Worm (Caenorhabditis elegans) whole organism, L2 larva: Measurements from ENCODE around the gene T05A8.6.

Experiments
- C34F6.9 ChIP-seq: fragments of 150-350 bp; optimal IDR thresholded peaks from 2 replicates; lab custom pipeline; 2014; ENCODE audit warnings: missing biosample characterization, missing genetic modification characterization
- F13H6.1 ChIP-seq: sonication (generic microtip); optimal IDR thresholded peaks from 2 replicates; lab custom pipeline; 2016; ENCODE audit warnings: missing genetic modification characterization, missing compliant biosample characterization
- Y55F3AM.14 ChIP-seq: fragments of 200-800 bp; sonication (Bioruptor generic); optimal IDR thresholded peaks from 2 replicates; lab custom pipeline; 2018; ENCODE audit warnings: mild to moderate bottlenecking, missing genetic modification characterization, missing compliant biosample characterization
- ZK546.5 ChIP-seq: sonication (generic microtip); optimal IDR thresholded peaks from 2 replicates; lab custom pipeline; 2017; ENCODE audit warnings: missing biosample characterization, missing genetic modification characterization
- alr-1 ChIP-seq: fragments of 150-350 bp; optimal IDR thresholded peaks from 2 replicates; lab custom pipeline; 2014; ENCODE audit warnings: missing biosample characterization, missing genetic modification characterization
- aly-2 ChIP-seq: fragments of 150-350 bp; optimal IDR thresholded peaks from 2 replicates; lab custom pipeline; 2014; ENCODE audit warnings: missing biosample characterization, missing genetic modification characterization
- ama-1 ChIP-seq: fragments of 150-350 bp; optimal IDR thresholded peaks from 2 replicates; lab custom pipeline; 2018; ENCODE audit warnings: inconsistent platforms
- blmp-1 ChIP-seq: sonication (generic microtip); optimal IDR thresholded peaks from 2 replicates; lab custom pipeline; 2017; ENCODE audit warnings: missing genetic modification characterization, mild to moderate bottlenecking, missing compliant biosample characterization, antibody characterized with exemption, moderate library complexity; ENCODE audit not compliant: insufficient read depth
- ceh-16 ChIP-seq: fragments of 150-350 bp; optimal IDR thresholded peaks from 2 replicates; lab custom pipeline; 2014; ENCODE audit warnings: missing biosample characterization, missing genetic modification characterization
- ceh-82 ChIP-seq: fragments of 150-350 bp; optimal IDR thresholded peaks from 2 replicates; lab custom pipeline; 2014; ENCODE audit warnings: missing biosample characterization, missing genetic modification characterization
- dmd-4 ChIP-seq: sonication (generic microtip); optimal IDR thresholded peaks from 2 replicates; lab custom pipeline; 2017; ENCODE audit warnings: missing biosample characterization, missing genetic modification characterization
- egl-27 ChIP-seq: sonication (generic microtip); optimal IDR thresholded peaks from 3 replicates; lab custom pipeline; 2017; ENCODE audit warnings: missing biosample characterization, missing genetic modification reagents, missing genetic modification characterization
- elt-1 ChIP-seq: fragments of 150-350 bp; optimal IDR thresholded peaks from 2 replicates; lab custom pipeline; 2014; ENCODE audit warnings: missing biosample characterization, missing genetic modification characterization
- elt-3 ChIP-seq: sonication (generic microtip); optimal IDR thresholded peaks from 2 replicates; lab custom pipeline; 2017; ENCODE audit warnings: missing biosample characterization, missing genetic modification characterization
- gmeb-1 ChIP-seq: fragments of 150-350 bp; optimal IDR thresholded peaks from 2 replicates; lab custom pipeline; 2014; ENCODE audit warnings: missing biosample characterization, missing genetic modification characterization
- lin-11 ChIP-seq: fragments of 150-350 bp; sonication (generic microtip); optimal IDR thresholded peaks from 2 replicates; lab custom pipeline; 2014; ENCODE audit warnings: missing biosample characterization, missing genetic modification characterization, inconsistent platforms, mixed read lengths
- lin-39 ChIP-seq: fragments of 150-350 bp; optimal IDR thresholded peaks from 2 replicates; lab custom pipeline; 2014; ENCODE audit warnings: missing biosample characterization, missing genetic modification reagents, missing genetic modification characterization
- lsy-2 ChIP-seq, 2 experiments: fragments of 150-350 bp in 1 of 2; sonication (generic microtip) in 1 of 2; optimal IDR thresholded peaks; 2 replicates each; lab custom pipeline; 2014 to 2017; ENCODE audit warnings: missing biosample characterization in 2 of 2, missing genetic modification characterization in 2 of 2
- mab-5 ChIP-seq: fragments of 150-350 bp; optimal IDR thresholded peaks from 2 replicates; lab custom pipeline; 2014; ENCODE audit warnings: missing biosample characterization, missing genetic modification characterization
- mbf-1 ChIP-seq: sonication (generic microtip); optimal IDR thresholded peaks from 2 replicates; lab custom pipeline; 2017; ENCODE audit warnings: missing biosample characterization, missing genetic modification characterization
- mdl-1 ChIP-seq, 2 experiments: fragments of 150-350 bp in 1 of 2; sonication (generic microtip) in 1 of 2; optimal IDR thresholded peaks; 2 replicates each; lab custom pipeline; 2017; ENCODE audit warnings: missing biosample characterization in 2 of 2, missing genetic modification characterization in 2 of 2
- nhr-10 ChIP-seq: sonication (generic microtip); optimal IDR thresholded peaks from 2 replicates; lab custom pipeline; 2017; ENCODE audit warnings: missing biosample characterization, missing genetic modification characterization
- nhr-11 ChIP-seq: fragments of 150-350 bp; optimal IDR thresholded peaks from 2 replicates; lab custom pipeline; 2014; ENCODE audit warnings: missing biosample characterization, missing genetic modification characterization
- nhr-12 ChIP-seq: fragments of 150-350 bp; optimal IDR thresholded peaks from 2 replicates; lab custom pipeline; 2014; ENCODE audit warnings: missing biosample characterization, missing genetic modification characterization
- nhr-129 ChIP-seq: fragments of 150-350 bp; optimal IDR thresholded peaks from 2 replicates; lab custom pipeline; 2014; ENCODE audit warnings: missing biosample characterization, missing genetic modification characterization
- nhr-21 ChIP-seq: fragments of 150-350 bp; optimal IDR thresholded peaks from 2 replicates; lab custom pipeline; 2014; ENCODE audit warnings: missing biosample characterization, missing genetic modification characterization
- nhr-23 ChIP-seq: fragments of 150-350 bp; optimal IDR thresholded peaks from 2 replicates; lab custom pipeline; 2014; ENCODE audit warnings: missing biosample characterization, missing genetic modification reagents, missing genetic modification characterization
- nhr-237 ChIP-seq: fragments of 150-350 bp; optimal IDR thresholded peaks from 2 replicates; lab custom pipeline; 2014; ENCODE audit warnings: missing biosample characterization, missing genetic modification characterization
- nhr-25 ChIP-seq: fragments of 150-350 bp; sonication (generic microtip); optimal IDR thresholded peaks from 3 replicates; lab custom pipeline; 2014; ENCODE audit warnings: missing biosample characterization, missing genetic modification characterization
- nhr-77 ChIP-seq: fragments of 150-350 bp; optimal IDR thresholded peaks from 2 replicates; lab custom pipeline; 2014; ENCODE audit warnings: missing biosample characterization, missing genetic modification characterization
- peb-1 ChIP-seq: fragments of 150-350 bp; optimal IDR thresholded peaks from 2 replicates; lab custom pipeline; 2014; ENCODE audit warnings: missing biosample characterization, missing genetic modification characterization
- sem-4 ChIP-seq: fragments of 150-350 bp; optimal IDR thresholded peaks from 2 replicates; lab custom pipeline; 2014; ENCODE audit warnings: missing biosample characterization, missing genetic modification reagents, missing genetic modification characterization
- skn-1 ChIP-seq: sonication (generic microtip); optimal IDR thresholded peaks from 2 replicates; lab custom pipeline; 2017; ENCODE audit warnings: missing biosample characterization, missing genetic modification characterization
- sma-9 ChIP-seq, 2 experiments: fragments of 150-350 bp in 1 of 2; sonication (generic microtip) in 1 of 2; optimal IDR thresholded peaks; 2 replicates each; lab custom pipeline; 2014 to 2016; ENCODE audit warnings: missing genetic modification characterization in 2 of 2, mild to moderate bottlenecking in 1 of 2, missing biosample characterization in 1 of 2, missing compliant biosample characterization in 1 of 2, missing genetic modification reagents in 1 of 2, moderate library complexity in 1 of 2
- snpc-4 ChIP-seq: fragments of 150-350 bp; optimal IDR thresholded peaks from 2 replicates; lab custom pipeline; 2014; ENCODE audit warnings: missing biosample characterization, missing genetic modification characterization
- unc-39 ChIP-seq: fragments of 150-350 bp; optimal IDR thresholded peaks from 2 replicates; lab custom pipeline; 2014; ENCODE audit warnings: missing biosample characterization, missing genetic modification characterization
- unc-55 ChIP-seq: fragments of 150-350 bp; sonication (generic microtip); optimal IDR thresholded peaks from 3 replicates; lab custom pipeline; 2014; ENCODE audit warnings: missing biosample characterization, missing genetic modification reagents, missing genetic modification characterization
- unc-62 ChIP-seq: fragments of 150-350 bp; optimal IDR thresholded peaks from 2 replicates; lab custom pipeline; 2014; ENCODE audit warnings: missing biosample characterization, missing genetic modification reagents, missing genetic modification characterization
- zag-1 ChIP-seq: fragments of 150-350 bp; optimal IDR thresholded peaks from 2 replicates; lab custom pipeline; 2014; ENCODE audit warnings: missing biosample characterization, missing genetic modification characterization
- ztf-1 ChIP-seq: fragments of 200-800 bp; sonication (Bioruptor generic); conservative IDR thresholded peaks from 2 replicates; pipeline ENCODE4 v1.3.6; 2022; ENCODE audit warnings: missing genetic modification characterization, missing compliant biosample characterization

Gene T05A8.6

DNA sequence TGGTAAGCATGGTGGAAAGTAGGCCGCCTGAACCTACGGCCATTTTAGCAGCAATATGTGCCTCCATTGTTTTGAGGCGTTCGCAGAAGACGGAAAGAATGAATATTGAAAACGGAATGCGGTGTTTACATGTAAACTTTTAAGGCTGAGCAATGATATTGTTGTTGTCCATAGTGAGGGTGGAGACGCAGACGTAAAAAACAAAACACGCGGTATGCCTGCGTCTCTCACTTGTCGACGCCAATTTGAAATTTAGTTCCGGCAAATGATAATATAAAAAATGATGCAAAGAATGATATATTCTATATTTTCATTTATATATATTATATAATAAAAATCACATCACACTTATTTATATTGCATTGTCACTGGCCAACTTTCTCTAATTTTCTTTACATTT is 31.6 kb downstream of the T05A8.6 start, which contains the start of gene Y47G7B.2:
Gene Y47G7B.2 (minus strand): TSS at position 143 of the 400 bp plus-strand sequence.
- TF ChIP-seq sma-9 (GFP tag; optimal IDR thresholded peaks at IDR 0.05; lab: Kevin White, UChicago) (peak; percentile 37), sma-9 (tag; optimal IDR thresholded peaks at IDR 0.05; lab: Kevin White, UChicago) (no peak), ZK546.5 (tag; lab: Kevin White, UChicago) (no peak), nhr-10 (tag; lab: Kevin White, UChicago) (no peak), ama-1 (no peak), nhr-129 (tag; lab: Kevin White, UChicago) (peak; percentile 45), sem-4 (tag; lab: Kevin White, UChicago) (no peak), C34F6.9 (tag; lab: Kevin White, UChicago) (peak; percentile 13), ceh-82 (tag; lab: Kevin White, UChicago) (no peak), unc-55 (GFP tag; lab: Kevin White, UChicago) (peak; percentile 48)

- no peak for TF ChIP-seq nhr-11 (tag; lab: Kevin White, UChicago)
- TF ChIP-seq ama-1 = no peak
- TF ChIP-seq unc-55 (GFP tag; lab: Kevin White, UChicago) = no peak
- TF ChIP-seq egl-27 (tag; lab: Kevin White, UChicago) = no peak
- no peak for TF ChIP-seq nhr-237 (tag; lab: Kevin White, UChicago)
- no peak for TF ChIP-seq elt-3 (tag; lab: Kevin White, UChicago)
- TF ChIP-seq blmp-1 (tag; lab: Kevin White, UChicago) = no peak
- no peak for TF ChIP-seq lin-11 (tag; lab: Kevin White, UChicago)
- no peak for TF ChIP-seq skn-1 (tag; lab: Kevin White, UChicago)
- no peak for TF ChIP-seq nhr-10 (tag; lab: Kevin White, UChicago)
- TF ChIP-seq nhr-129 (tag; lab: Kevin White, UChicago) = no peak
- no peak for TF ChIP-seq peb-1 (tag; lab: Kevin White, UChicago)
- TF ChIP-seq sem-4 (tag; lab: Kevin White, UChicago) = no peak
- no peak for TF ChIP-seq F13H6.1 (tag; lab: Kevin White, UChicago)
- no peak for TF ChIP-seq dmd-4 (tag; lab: Kevin White, UChicago)
- no peak for TF ChIP-seq C34F6.9 (tag; lab: Kevin White, UChicago)
Observed at ce11 chrII:2705200-2705599, 34.3 kb downstream of the T05A8.6 start, which contains the start of gene srh-128. Gene srh-128, minus strand, starts transcription at chrII:2705300.

DNA sequence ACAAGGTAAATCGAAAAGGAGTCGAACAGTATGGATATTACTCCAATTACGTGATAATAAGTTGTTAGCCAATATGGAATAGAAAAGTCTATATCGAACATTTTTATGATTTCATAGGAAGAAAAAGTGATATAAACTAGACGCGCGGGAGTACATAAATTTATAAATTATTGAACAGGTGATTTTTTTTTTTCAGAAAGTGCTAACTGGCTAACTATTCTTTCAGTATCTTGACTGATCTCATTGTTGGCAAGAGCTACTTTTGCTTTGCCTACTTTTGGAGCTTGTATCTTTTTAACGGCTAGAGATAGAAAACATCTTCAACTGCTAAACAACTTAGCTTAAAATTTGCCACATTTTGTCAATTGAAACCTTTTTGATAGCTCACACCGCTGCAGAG is 36.8 kb downstream of the T05A8.6 start, which contains the start of gene sri-60:
Gene sri-60 (minus strand): TSS at position 101 of the 400 bp plus-strand sequence.
- no peak for TF ChIP-seq nhr-129 (tag; lab: Kevin White, UChicago)
- TF ChIP-seq lin-11 (tag; lab: Kevin White, UChicago) = no peak
- TF ChIP-seq aly-2 (tag; lab: Kevin White, UChicago) = no peak
- no peak for TF ChIP-seq sma-9 (GFP tag; optimal IDR thresholded peaks at IDR 0.05; lab: Kevin White, UChicago)
- TF ChIP-seq sma-9 (tag; optimal IDR thresholded peaks at IDR 0.05; lab: Kevin White, UChicago) = no peak
- no peak for TF ChIP-seq skn-1 (tag; lab: Kevin White, UChicago)
- no peak for TF ChIP-seq ZK546.5 (tag; lab: Kevin White, UChicago)
- no peak for TF ChIP-seq gmeb-1
- no peak for TF ChIP-seq sem-4 (tag; lab: Kevin White, UChicago)
- no peak for TF ChIP-seq elt-1 (tag; lab: Kevin White, UChicago)
- no peak for TF ChIP-seq zag-1 (tag; lab: Kevin White, UChicago)
- no peak for TF ChIP-seq ztf-1 (GFP tag; lab: Robert Waterston, UW)
- no peak for TF ChIP-seq snpc-4
- no peak for TF ChIP-seq nhr-25 (tag; lab: Kevin White, UChicago)
- TF ChIP-seq nhr-21 (tag; lab: Kevin White, UChicago) = no peak

ce11 chrII:2700229-2700628 is 39.3 kb downstream of the T05A8.6 start, which contains the start of gene sri-61:
Gene sri-61, minus strand, starts transcription at chrII:2700329.
- TF ChIP-seq unc-62 (GFP tag; lab: Kevin White, UChicago) (no peak), ceh-82 (tag; lab: Kevin White, UChicago) (no peak), mdl-1 (tag; optimal IDR thresholded peaks at IDR 0.05; lab: Kevin White, UChicago) (no peak), mbf-1 (tag; lab: Kevin White, UChicago) (no peak), nhr-12 (tag; lab: Kevin White, UChicago) (no peak)

- TF ChIP-seq snpc-4 (no peak), ztf-1 (GFP tag; lab: Robert Waterston, UW) (no peak), unc-55 (GFP tag; lab: Kevin White, UChicago) (no peak), nhr-21 (tag; lab: Kevin White, UChicago) (no peak), elt-1 (tag; lab: Kevin White, UChicago) (no peak), ceh-16 (tag; lab: Kevin White, UChicago) (no peak), lin-39 (tag; lab: Kevin White, UChicago) (no peak), mbf-1 (tag; lab: Kevin White, UChicago) (no peak), Y55F3AM.14 (GFP tag; lab: Kevin White, UChicago) (no peak), nhr-129 (tag; lab: Kevin White, UChicago) (no peak), sma-9 (GFP tag; optimal IDR thresholded peaks at IDR 0.05; lab: Kevin White, UChicago) (no peak), sma-9 (tag; optimal IDR thresholded peaks at IDR 0.05; lab: Kevin White, UChicago) (no peak), nhr-77 (tag; lab: Kevin White, UChicago) (no peak), nhr-23 (tag; lab: Kevin White, UChicago) (no peak), aly-2 (tag; lab: Kevin White, UChicago) (no peak), mab-5 (no peak), alr-1 (tag; lab: Kevin White, UChicago) (no peak), unc-39 (tag; lab: Kevin White, UChicago) (no peak), lsy-2 (tag; optimal IDR thresholded peaks at IDR 0.05; lab: Kevin White, UChicago) (no peak), peb-1 (tag; lab: Kevin White, UChicago) (no peak), nhr-25 (tag; lab: Kevin White, UChicago) (no peak)
Observed at ce11 chrII:2698378-2698777, 41.1 kb downstream of the T05A8.6 start, which contains the start of gene sri-62. Gene sri-62, minus strand, starts transcription at chrII:2698478.
